Worm (Caenorhabditis elegans): ENCODE results near the gene T20D4.19.

DNA sequence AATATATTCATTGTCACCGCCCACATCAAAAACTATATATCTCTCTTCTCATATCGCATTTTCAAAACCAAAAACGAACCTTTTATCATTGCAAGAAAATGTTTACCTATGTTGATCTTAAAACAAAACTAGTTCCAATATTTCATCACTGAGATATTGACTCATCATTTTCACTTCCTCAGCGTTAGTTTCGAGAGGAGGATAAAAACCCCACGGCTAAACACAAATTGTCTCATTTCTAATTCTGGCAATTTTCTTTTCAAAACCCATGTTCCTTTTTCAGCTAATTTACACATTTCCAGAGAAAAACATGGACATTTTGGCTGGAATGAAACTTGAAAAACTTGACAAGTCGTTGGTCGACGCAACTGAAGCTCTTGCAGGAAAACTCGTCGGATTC is 22.8 kb downstream of the T20D4.19 start, which contains the start of gene T20D4.7:
- TF ChIP-seq sptf-2 (GFP tag; optimal IDR thresholded peaks at IDR 0.05) = no peak
- no peak for TF ChIP-seq snpc-4 (GFP tag; optimal IDR thresholded peaks at IDR 0.05)
- TF ChIP-seq snpc-4 (tag; optimal IDR thresholded peaks at IDR 0.05) = no peak

All from whole organism, young adult.